Fruit fly (Drosophila melanogaster) whole organism: ENCODE results near the gene Sgs5.

Experiments
- CG8478 ChIP-seq: fragments of >200 bp; optimal IDR thresholded peaks from 2 replicates; lab custom pipeline; 2018; ENCODE audit warnings: inconsistent platforms
- Dll ChIP-seq: fragments of >200 bp; optimal IDR thresholded peaks from 2 replicates; lab custom pipeline; 2017
- EcR ChIP-seq, 2 experiments: fragments of >200 bp; optimal IDR thresholded peaks; 2 replicates each; lab custom pipeline; 2017; ENCODE audit warnings: missing biosample characterization in 2 of 2, missing genetic modification characterization in 2 of 2, missing genetic modification reagents in 2 of 2
- pan ChIP-seq: fragments of >200 bp; optimal IDR thresholded peaks from 2 replicates; lab custom pipeline; 2017
- psq ChIP-seq: fragments of >200 bp; optimal IDR thresholded peaks from 2 replicates; lab custom pipeline; 2017
- usp ChIP-seq: fragments of >200 bp; optimal IDR thresholded peaks from 2 replicates; lab custom pipeline; 2017; ENCODE audit warnings: missing biosample characterization, missing genetic modification characterization, mixed read lengths

Gene Sgs5

DNA sequence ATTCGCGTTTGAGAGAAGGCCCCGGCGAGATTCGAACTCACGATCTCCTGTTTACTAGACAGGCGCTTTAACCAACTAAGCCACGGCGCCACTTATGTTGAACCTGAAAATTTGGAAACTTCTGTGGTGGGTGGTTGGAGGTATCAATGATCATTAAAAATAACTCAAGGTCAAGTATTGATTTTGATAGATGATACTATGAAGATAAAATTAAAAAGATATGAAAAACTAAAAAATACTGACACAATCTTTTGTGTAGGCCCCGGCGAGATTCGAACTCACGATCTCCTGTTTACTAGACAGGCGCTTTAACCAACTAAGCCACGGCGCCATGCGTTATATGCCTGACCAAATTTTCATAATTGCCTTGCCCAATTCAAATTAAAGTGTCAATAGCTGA is 29.4 kb downstream of the Sgs5 start:
- TF ChIP-seq EcR (GFP tag; optimal IDR thresholded peaks at IDR 0.05; lab: Kevin White, UChicago) (no peak), pan (lab: Kevin White, UChicago) (no peak), CG8478 (lab: Kevin White, UChicago) (no peak), usp (GFP tag; lab: Kevin White, UChicago) (no peak), Dll (lab: Kevin White, UChicago) (no peak), psq (lab: Kevin White, UChicago) (no peak)

- TF ChIP-seq CG8478 (lab: Kevin White, UChicago) (no peak), EcR (GFP tag; optimal IDR thresholded peaks at IDR 0.05; lab: Kevin White, UChicago) (no peak), pan (lab: Kevin White, UChicago) (no peak), psq (lab: Kevin White, UChicago) (no peak), usp (GFP tag; lab: Kevin White, UChicago) (no peak), Dll (lab: Kevin White, UChicago) (no peak)
Measured at dm6 chr3R:17624968-17625367, 29.8 kb downstream of the Sgs5 start, which contains the start of gene AttD. Gene AttD, plus strand, starts transcription at chr3R:17625268.

DNA sequence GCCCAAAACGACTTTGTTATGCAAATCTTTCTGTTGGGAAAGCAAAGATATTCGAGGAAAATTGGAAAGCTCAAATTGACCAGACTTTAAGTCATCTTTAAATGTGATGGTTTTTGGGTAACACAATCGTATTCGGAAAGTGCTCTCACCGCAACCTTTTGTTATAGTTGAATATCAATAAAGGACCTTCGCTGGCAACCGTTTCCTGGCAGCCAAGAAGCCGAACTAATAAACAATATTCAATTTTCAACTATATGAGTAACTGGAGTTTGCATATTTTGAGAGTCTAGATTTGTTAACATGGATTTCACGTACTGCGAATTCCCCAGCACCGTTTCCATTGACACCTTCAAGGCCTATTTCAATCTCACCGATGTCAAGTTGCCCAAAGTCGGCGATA is 31.7 kb downstream of the Sgs5 start, which contains the start of gene CG14325:
TSS of gene CG14325 (plus strand) at position 301 of the 400 bp plus-strand sequence.
- no peak for TF ChIP-seq CG8478 (lab: Kevin White, UChicago)
- no peak for TF ChIP-seq psq (lab: Kevin White, UChicago)
- TF ChIP-seq pan (lab: Kevin White, UChicago), result no peak
- no peak for TF ChIP-seq EcR (GFP tag; optimal IDR thresholded peaks at IDR 0.05; lab: Kevin White, UChicago)
- no peak for TF ChIP-seq Dll (lab: Kevin White, UChicago)
- no peak for TF ChIP-seq usp (GFP tag; lab: Kevin White, UChicago)

dm6 chr3R:17630417-17630816 is 35.3 kb downstream of the Sgs5 start, which contains the start of gene CG43175:
Gene CG43175, plus strand, starts transcription at chr3R:17630717.
- TF ChIP-seq pan (lab: Kevin White, UChicago) (no peak), psq (lab: Kevin White, UChicago) (no peak), Dll (lab: Kevin White, UChicago) (no peak), EcR (GFP tag; optimal IDR thresholded peaks at IDR 0.05; lab: Kevin White, UChicago) (no peak), CG8478 (lab: Kevin White, UChicago) (no peak), usp (GFP tag; lab: Kevin White, UChicago) (no peak)

- TF ChIP-seq Dll (lab: Kevin White, UChicago) (no peak), EcR (GFP tag; optimal IDR thresholded peaks at IDR 0.05; lab: Kevin White, UChicago) (no peak), usp (GFP tag; lab: Kevin White, UChicago) (no peak), CG8478 (lab: Kevin White, UChicago) (no peak), psq (lab: Kevin White, UChicago) (no peak), pan (lab: Kevin White, UChicago) (no peak)
Measured at dm6 chr3R:17631176-17631865, 36.2 kb downstream of the Sgs5 start.

- TF ChIP-seq CG8478 (lab: Kevin White, UChicago), result no peak
- TF ChIP-seq usp (GFP tag; lab: Kevin White, UChicago), result no peak
- TF ChIP-seq pan (lab: Kevin White, UChicago), result no peak
- TF ChIP-seq Dll (lab: Kevin White, UChicago), result no peak
- TF ChIP-seq EcR (GFP tag; optimal IDR thresholded peaks at IDR 0.05; lab: Kevin White, UChicago), result no peak
- TF ChIP-seq psq (lab: Kevin White, UChicago), result no peak
Measured at dm6 chr3R:17644019-17644418, 48.9 kb downstream of the Sgs5 start.

dm6 chr3R:17645239-17645638 is 50.1 kb downstream of the Sgs5 start:
- TF ChIP-seq usp (GFP tag; lab: Kevin White, UChicago) (no peak), pan (lab: Kevin White, UChicago) (no peak), psq (lab: Kevin White, UChicago) (no peak), EcR (GFP tag; optimal IDR thresholded peaks at IDR 0.05; lab: Kevin White, UChicago) (no peak), CG8478 (lab: Kevin White, UChicago) (no peak), Dll (lab: Kevin White, UChicago) (no peak)
